Worm (Caenorhabditis elegans): ENCODE results near the gene K10G6.9.

DNA sequence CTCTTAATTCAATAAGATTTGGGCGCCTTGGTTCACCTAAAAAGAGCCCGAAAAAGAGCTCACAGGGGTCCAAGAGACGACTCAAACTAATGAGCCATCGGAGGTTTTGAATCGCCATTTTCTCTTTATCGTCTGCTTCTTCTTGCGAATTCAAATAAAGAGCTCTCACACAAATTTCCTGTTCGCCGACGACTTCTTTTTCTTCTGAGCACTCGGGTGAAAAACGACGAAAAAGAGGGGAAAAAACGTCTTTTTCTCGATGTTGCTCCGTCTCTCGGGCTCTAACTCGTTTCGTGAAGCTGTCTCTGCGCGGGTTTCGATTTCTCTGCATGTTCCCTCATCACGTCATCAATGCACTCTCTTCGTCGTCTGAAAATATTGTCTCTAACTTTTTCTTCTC is 23.6 kb upstream of the K10G6.9 start:
- TF ChIP-seq ham-2 (GFP tag; optimal IDR thresholded peaks at IDR 0.05) (no peak), nhr-76 (tag; optimal IDR thresholded peaks at IDR 0.05) (no peak)
